5 fruit fly cellular contexts compared by ENCODE assay signal in genomic region chr2L:4906546-4907250, dm6.
TF ChIP-seq lines count a peak whose summit lies in the region.

Gene snsl (minus strand): TSS chr2L:4906762.

- no peak for TF ChIP-seq CTCF in whole organism, embryonic (GFP tag; optimal IDR thresholded peaks at IDR 0.05; lab: Kevin White, UChicago)

TF ChIP-seq in whole organism, adult, 20 proteins besides CTCF, POLR2A, EP300 and RAD21:
- TF ChIP-seq CG7101 (tag; optimal IDR thresholded peaks at IDR 0.05; lab: Kevin White, UChicago) (peak; percentile 7), bab1 (GFP tag; optimal IDR thresholded peaks at IDR 0.05; lab: Kevin White, UChicago) (peak; percentile 10), CG33017 (tag; optimal IDR thresholded peaks at IDR 0.05; lab: Kevin White, UChicago) (no peak)
TF ChIP-seq in whole organism, adult: peak in this region for 2.

TF ChIP-seq in whole organism, embryonic, 481 proteins besides CTCF, POLR2A, EP300 and RAD21 (continues in another document):
- TF ChIP-seq dmrt99B (tag; optimal IDR thresholded peaks at IDR 0.05; lab: Kevin White, UChicago), result peak; percentile 89
- TF ChIP-seq CG14710 (tag; optimal IDR thresholded peaks at IDR 0.05; lab: Kevin White, UChicago), result peak; percentile 40
- TF ChIP-seq CG6765 (GFP tag; optimal IDR thresholded peaks at IDR 0.05; lab: Kevin White, UChicago), result peak; percentile 3
- peak; percentile 35 for TF ChIP-seq CG11723 (GFP tag; optimal IDR thresholded peaks at IDR 0.05; lab: Kevin White, UChicago)
- 0 out of 2 replicates have a peak, but pooled peaks have one; percentile 10 for TF ChIP-seq CG17328 (GFP tag; IDR thresholded peaks at IDR 0.05; lab: Robert Waterston, UW)
- TF ChIP-seq hth (optimal IDR thresholded peaks at IDR 0.05; lab: Kevin White, UChicago), result no peak
- TF ChIP-seq Fer3 (tag; optimal IDR thresholded peaks at IDR 0.05; lab: Kevin White, UChicago), result peak; percentile 13
- peak; percentile 79 for TF ChIP-seq nmo (GFP tag; optimal IDR thresholded peaks at IDR 0.05; lab: Kevin White, UChicago)
- peak; percentile 88 for TF ChIP-seq CG2678 (tag; optimal IDR thresholded peaks at IDR 0.05; lab: Kevin White, UChicago)
- TF ChIP-seq MBD-R2 (GFP tag; IDR thresholded peaks at IDR 0.05; lab: Robert Waterston, UW), result peak; percentile 21; the same call in 1 of the 2 replicates
- TF ChIP-seq CG2202 (tag; optimal IDR thresholded peaks at IDR 0.05; lab: Kevin White, UChicago), result no peak
- peak; percentile 8 for TF ChIP-seq slou (GFP tag; optimal IDR thresholded peaks at IDR 0.05; lab: Kevin White, UChicago)
- peak; percentile 65 for TF ChIP-seq Meics (GFP tag; optimal IDR thresholded peaks at IDR 0.05; lab: Kevin White, UChicago)
- TF ChIP-seq ind (GFP tag; optimal IDR thresholded peaks at IDR 0.05; lab: Kevin White, UChicago), result peak; percentile 0
- peak; percentile 18; the same call in 1 of the 2 replicates for TF ChIP-seq CG10366 (GFP tag; IDR thresholded peaks at IDR 0.05; lab: Robert Waterston, UW)
- peak; percentile 35 for TF ChIP-seq CG13775 (GFP tag; optimal IDR thresholded peaks at IDR 0.05; lab: Kevin White, UChicago)
- TF ChIP-seq CG11504 (tag; optimal IDR thresholded peaks at IDR 0.05; lab: Kevin White, UChicago), result peak; percentile 90
- TF ChIP-seq otp (GFP tag; IDR thresholded peaks at IDR 0.05; lab: Robert Waterston, UW), result 0 out of 3 replicates have a peak, but pooled peaks have one; percentile 39
- TF ChIP-seq D (optimal IDR thresholded peaks at IDR 0.05; lab: Kevin White, UChicago), result no peak
- TF ChIP-seq D (GFP tag; optimal IDR thresholded peaks at IDR 0.05; lab: Kevin White, UChicago), result peak; percentile 36
- no peak for TF ChIP-seq ranshi (GFP tag; IDR thresholded peaks at IDR 0.05; lab: Robert Waterston, UW)

TF ChIP-seq in whole organism, prepupa, 60 proteins besides CTCF, POLR2A, EP300 and RAD21 (continues in another document):
- TF ChIP-seq Eip93F (GFP tag; optimal IDR thresholded peaks at IDR 0.05; lab: Kevin White, UChicago), result no peak
- peak; percentile 21 for TF ChIP-seq dac (GFP tag; optimal IDR thresholded peaks at IDR 0.05; lab: Kevin White, UChicago)
- peak in 1 of 2 experiments; percentile 68 for TF ChIP-seq salr (GFP tag; optimal IDR thresholded peaks at IDR 0.05; lab: Kevin White, UChicago)
- peak; percentile 82 for TF ChIP-seq CG8632 (GFP tag; optimal IDR thresholded peaks at IDR 0.05; lab: Kevin White, UChicago)
- no peak for TF ChIP-seq fkh (GFP tag; optimal IDR thresholded peaks at IDR 0.05; lab: Kevin White, UChicago)
- TF ChIP-seq Ets21C (GFP tag; optimal IDR thresholded peaks at IDR 0.05; lab: Kevin White, UChicago), result no peak
- peak; percentile 82 for TF ChIP-seq CG8119 (GFP tag; IDR thresholded peaks at IDR 0.05; lab: Robert Waterston, UW)
- TF ChIP-seq fd59A (GFP tag; optimal IDR thresholded peaks at IDR 0.05; lab: Kevin White, UChicago), result peak; percentile 39
- TF ChIP-seq CG11762 (GFP tag; optimal IDR thresholded peaks at IDR 0.05; lab: Kevin White, UChicago; ENCODE audit: insufficient read depth), result peak; percentile 35
- no peak for TF ChIP-seq Hr38 (GFP tag; optimal IDR thresholded peaks at IDR 0.05; lab: Kevin White, UChicago)
- peak; percentile 26 for TF ChIP-seq Sox102F (GFP tag; optimal IDR thresholded peaks at IDR 0.05; lab: Kevin White, UChicago)
- peak; percentile 45 for TF ChIP-seq CG4318 (GFP tag; optimal IDR thresholded peaks at IDR 0.05; lab: Kevin White, UChicago)
- TF ChIP-seq CG15336 (GFP tag; IDR thresholded peaks at IDR 0.05; lab: Robert Waterston, UW), result peak; percentile 82
- peak; percentile 7 for TF ChIP-seq CG7368 (GFP tag; optimal IDR thresholded peaks at IDR 0.05; lab: Kevin White, UChicago)
- TF ChIP-seq eg (GFP tag; IDR thresholded peaks at IDR 0.05; lab: Robert Waterston, UW), result peak; percentile 62; the same call in 2 of the 3 replicates
- peak; percentile 12 for TF ChIP-seq Met (GFP tag; optimal IDR thresholded peaks at IDR 0.05; lab: Kevin White, UChicago)
- no peak for TF ChIP-seq Sox14 (GFP tag; optimal IDR thresholded peaks at IDR 0.05; lab: Kevin White, UChicago)
- TF ChIP-seq CG3919 (GFP tag; optimal IDR thresholded peaks at IDR 0.05; lab: Kevin White, UChicago), result peak; percentile 66
- peak; percentile 83 for TF ChIP-seq CG32006 (GFP tag; optimal IDR thresholded peaks at IDR 0.05; lab: Kevin White, UChicago)
- peak; percentile 68 for TF ChIP-seq achi (GFP tag; optimal IDR thresholded peaks at IDR 0.05; lab: Kevin White, UChicago)
- peak; percentile 78 for TF ChIP-seq Blimp-1 (GFP tag; optimal IDR thresholded peaks at IDR 0.05; lab: Kevin White, UChicago)
- no peak for TF ChIP-seq Gug (GFP tag; IDR thresholded peaks at IDR 0.05; lab: Robert Waterston, UW)

TF ChIP-seq in whole organism, pupa, 21 proteins besides CTCF, POLR2A, EP300 and RAD21:
- TF ChIP-seq CG13204 (GFP tag; optimal IDR thresholded peaks at IDR 0.05; lab: Kevin White, UChicago), result peak; percentile 68
- no peak for TF ChIP-seq EcR (GFP tag; optimal IDR thresholded peaks at IDR 0.05; lab: Kevin White, UChicago)
- peak; percentile 86 for TF ChIP-seq CG8159 (tag; optimal IDR thresholded peaks at IDR 0.05; lab: Kevin White, UChicago)
- no peak for TF ChIP-seq CG10348 (GFP tag; IDR thresholded peaks at IDR 0.05; lab: Robert Waterston, UW)
- no peak for TF ChIP-seq CG12605 (GFP tag; IDR thresholded peaks at IDR 0.05; lab: Robert Waterston, UW)
- TF ChIP-seq CG4496 (GFP tag; IDR thresholded peaks at IDR 0.05; lab: Robert Waterston, UW), result peak; percentile 56; the same call in 2 of the 3 replicates
- TF ChIP-seq fd96Ca (GFP tag; IDR thresholded peaks at IDR 0.05; lab: Robert Waterston, UW), result peak; percentile 71; the same call in 2 of the 3 replicates
- TF ChIP-seq CG8301 (tag; optimal IDR thresholded peaks at IDR 0.05; lab: Kevin White, UChicago), result peak; percentile 21
- no peak for TF ChIP-seq rn (GFP tag; IDR thresholded peaks at IDR 0.05; lab: Robert Waterston, UW)
- TF ChIP-seq CG15710 (tag; optimal IDR thresholded peaks at IDR 0.05; lab: Kevin White, UChicago), result peak; percentile 79
- peak; percentile 45 for TF ChIP-seq CG32121 (GFP tag; IDR thresholded peaks at IDR 0.05; lab: Robert Waterston, UW)
- TF ChIP-seq Pif1B (GFP tag; optimal IDR thresholded peaks at IDR 0.05; lab: Kevin White, UChicago), result peak; percentile 33
- no peak for TF ChIP-seq Pif1A (GFP tag; optimal IDR thresholded peaks at IDR 0.05; lab: Kevin White, UChicago)
- peak; percentile 68 for TF ChIP-seq CG17806 (tag; optimal IDR thresholded peaks at IDR 0.05; lab: Kevin White, UChicago)
- TF ChIP-seq Ets98B (GFP tag; IDR thresholded peaks at IDR 0.05; lab: Robert Waterston, UW), result peak; percentile 50
- TF ChIP-seq gl (tag; optimal IDR thresholded peaks at IDR 0.05; lab: Kevin White, UChicago), result no peak
- TF ChIP-seq CG34367 (tag; optimal IDR thresholded peaks at IDR 0.05; lab: Kevin White, UChicago), result peak; percentile 46
- TF ChIP-seq Snoo (tag; optimal IDR thresholded peaks at IDR 0.05; lab: Kevin White, UChicago), result peak; percentile 32
- peak; percentile 77 for TF ChIP-seq CG9948 (tag; optimal IDR thresholded peaks at IDR 0.05; lab: Kevin White, UChicago)
- TF ChIP-seq CG14655 (GFP tag; optimal IDR thresholded peaks at IDR 0.05; lab: Kevin White, UChicago), result peak; percentile 55
- TF ChIP-seq D1 (tag; optimal IDR thresholded peaks at IDR 0.05; lab: Kevin White, UChicago), result peak; percentile 23

TF ChIP-seq in whole organism, wandering third instar larva, 38 proteins besides CTCF, POLR2A, EP300 and RAD21:
- TF ChIP-seq OdsH (GFP tag; optimal IDR thresholded peaks at IDR 0.05; lab: Kevin White, UChicago), result peak; percentile 61
- TF ChIP-seq dl (GFP tag; optimal IDR thresholded peaks at IDR 0.05; lab: Kevin White, UChicago; ENCODE audit: insufficient read depth in 1 of 2, partially characterized antibody in 2 of 2), result no peak
- TF ChIP-seq Abd-B (GFP tag; optimal IDR thresholded peaks at IDR 0.05; lab: Kevin White, UChicago), result no peak
- peak in 1 of 2 experiments; percentile 72 for TF ChIP-seq foxo (GFP tag; optimal IDR thresholded peaks at IDR 0.05; lab: Kevin White, UChicago)
- TF ChIP-seq woc (GFP tag; optimal IDR thresholded peaks at IDR 0.05; lab: Kevin White, UChicago), result no peak
- no peak for TF ChIP-seq lola (GFP tag; optimal IDR thresholded peaks at IDR 0.05; lab: Kevin White, UChicago)
- no peak for TF ChIP-seq tai (GFP tag; optimal IDR thresholded peaks at IDR 0.05; lab: Kevin White, UChicago)
- no peak for TF ChIP-seq Mio (GFP tag; optimal IDR thresholded peaks at IDR 0.05; lab: Kevin White, UChicago)
- TF ChIP-seq Sp1 (GFP tag; optimal IDR thresholded peaks at IDR 0.05; lab: Kevin White, UChicago), result peak; percentile 82
- TF ChIP-seq sv (GFP tag; optimal IDR thresholded peaks at IDR 0.05; lab: Kevin White, UChicago), result no peak
- peak; percentile 53 for TF ChIP-seq rgr (GFP tag; optimal IDR thresholded peaks at IDR 0.05; lab: Kevin White, UChicago)
- peak; percentile 17 for TF ChIP-seq h (GFP tag; optimal IDR thresholded peaks at IDR 0.05; lab: Kevin White, UChicago)
- TF ChIP-seq fru (GFP tag; optimal IDR thresholded peaks at IDR 0.05; lab: Kevin White, UChicago), result peak; percentile 84
- TF ChIP-seq Vsx2 (GFP tag; optimal IDR thresholded peaks at IDR 0.05; lab: Kevin White, UChicago; ENCODE audit: partially characterized antibody), result no peak
- peak; percentile 72 for TF ChIP-seq HLH106 (tag; optimal IDR thresholded peaks at IDR 0.05; lab: Kevin White, UChicago)
- TF ChIP-seq usp (GFP tag; optimal IDR thresholded peaks at IDR 0.05; lab: Kevin White, UChicago), result no peak
- peak; percentile 72 for TF ChIP-seq psq (GFP tag; optimal IDR thresholded peaks at IDR 0.05; lab: Kevin White, UChicago)
- TF ChIP-seq dmrt93B (GFP tag; optimal IDR thresholded peaks at IDR 0.05; lab: Kevin White, UChicago), result no peak
- peak; percentile 19 for TF ChIP-seq ey (GFP tag; optimal IDR thresholded peaks at IDR 0.05; lab: Kevin White, UChicago)
- TF ChIP-seq Dfd (GFP tag; optimal IDR thresholded peaks at IDR 0.05; lab: Kevin White, UChicago), result no peak
- no peak for TF ChIP-seq Rel (GFP tag; optimal IDR thresholded peaks at IDR 0.05; lab: Kevin White, UChicago)
- TF ChIP-seq Rel (tag; optimal IDR thresholded peaks at IDR 0.05; lab: Kevin White, UChicago), result no peak
